Fruit fly (Drosophila melanogaster) whole organism, adult: ENCODE data around the gene CG14960.

Experiments
- CG11617 ChIP-seq: fragments of 200-800 bp; sonication (Bioruptor generic); optimal IDR thresholded peaks from 2 replicates; lab custom pipeline; 2017; ENCODE audit warnings: mild to moderate bottlenecking, missing biosample characterization, missing genetic modification reagents, missing genetic modification characterization
- CG12768 ChIP-seq: fragments of 200-800 bp; sonication (Bioruptor generic); optimal IDR thresholded peaks from 2 replicates; lab custom pipeline; 2017; ENCODE audit warnings: missing biosample characterization, missing genetic modification characterization, mild to moderate bottlenecking, moderate library complexity, missing genetic modification reagents
- CG14711 ChIP-seq: fragments of 200-800 bp; sonication (Bioruptor generic); optimal IDR thresholded peaks from 2 replicates; lab custom pipeline; 2018; ENCODE audit warnings: missing biosample characterization, mild to moderate bottlenecking, missing genetic modification characterization, moderate library complexity
- CG1620 ChIP-seq: fragments of 200-800 bp; sonication (Bioruptor generic); optimal IDR thresholded peaks from 2 replicates; lab custom pipeline; 2016; ENCODE audit warnings: missing biosample characterization, missing genetic modification characterization
- CG33017 ChIP-seq: fragments of 200-800 bp; sonication (Bioruptor generic); optimal IDR thresholded peaks from 2 replicates; lab custom pipeline; 2018; ENCODE audit warnings: missing biosample characterization, mild to moderate bottlenecking, missing genetic modification characterization, moderate library complexity
- CG5204 ChIP-seq: fragments of 200-800 bp; sonication (Bioruptor generic); optimal IDR thresholded peaks from 2 replicates; lab custom pipeline; 2016; ENCODE audit warnings: missing biosample characterization, missing genetic modification characterization
- CG7045 ChIP-seq: fragments of 200-800 bp; sonication (Bioruptor generic); optimal IDR thresholded peaks from 2 replicates; lab custom pipeline; 2017; ENCODE audit warnings: missing biosample characterization, mild to moderate bottlenecking, missing genetic modification characterization
- CG7101 ChIP-seq: fragments of 200-800 bp; sonication (Bioruptor generic); optimal IDR thresholded peaks from 2 replicates; lab custom pipeline; 2018; ENCODE audit warnings: missing biosample characterization, mild to moderate bottlenecking, missing genetic modification characterization, moderate library complexity
- Clk ChIP-seq: fragments of 200-800 bp; sonication (Bioruptor generic); optimal IDR thresholded peaks from 2 replicates; lab custom pipeline; 2017; ENCODE audit warnings: missing biosample characterization, missing genetic modification characterization
- Crg-1 ChIP-seq: fragments of 200-800 bp; sonication (Bioruptor generic); optimal IDR thresholded peaks from 2 replicates; lab custom pipeline; 2016; ENCODE audit warnings: missing biosample characterization, missing genetic modification characterization
- Hr96 ChIP-seq: fragments of 200-800 bp; sonication (Bioruptor generic); optimal IDR thresholded peaks from 2 replicates; lab custom pipeline; 2016; ENCODE audit warnings: missing biosample characterization, missing genetic modification characterization
- Mnt ChIP-seq: fragments of 200-800 bp; sonication (Bioruptor generic); optimal IDR thresholded peaks from 2 replicates; lab custom pipeline; 2016; ENCODE audit warnings: missing biosample characterization, mild to moderate bottlenecking, missing genetic modification characterization
- bab1 ChIP-seq: fragments of 200-800 bp; sonication (Bioruptor generic); optimal IDR thresholded peaks from 3 replicates; lab custom pipeline; 2019; ENCODE audit warnings: missing biosample characterization, mild to moderate bottlenecking, missing genetic modification characterization, moderate library complexity
- cic ChIP-seq: fragments of 200-800 bp; sonication (Bioruptor generic); optimal IDR thresholded peaks from 2 replicates; lab custom pipeline; 2017; ENCODE audit warnings: missing biosample characterization, mild to moderate bottlenecking, missing genetic modification characterization, moderate library complexity
- cnc ChIP-seq, 2 experiments: fragments of >200 bp; optimal IDR thresholded peaks; 2 replicates each; lab custom pipeline; 2017
- kay ChIP-seq: fragments of 200-800 bp; sonication (Bioruptor generic); peaks from one replicate; lab custom pipeline; 2016; ENCODE audit warnings: missing biosample characterization, missing genetic modification characterization, borderline replicate concordance
- ovo ChIP-seq: fragments of 200-800 bp; sonication (Bioruptor generic); optimal IDR thresholded peaks from 2 replicates; lab custom pipeline; 2016; ENCODE audit warnings: missing biosample characterization, missing genetic modification characterization
- pad ChIP-seq: fragments of 200-800 bp; sonication (Bioruptor generic); optimal IDR thresholded peaks from 3 replicates; lab custom pipeline; 2017; ENCODE audit warnings: missing biosample characterization, missing genetic modification characterization, mild to moderate bottlenecking, moderate library complexity, missing genetic modification reagents
- tj ChIP-seq: fragments of 200-800 bp; sonication (Bioruptor generic); optimal IDR thresholded peaks from 3 replicates; lab custom pipeline; 2017; ENCODE audit warnings: missing biosample characterization, mild to moderate bottlenecking, missing genetic modification characterization, moderate library complexity
- toe ChIP-seq: fragments of 200-800 bp; sonication (Bioruptor generic); optimal IDR thresholded peaks from 2 replicates; lab custom pipeline; 2016; ENCODE audit warnings: missing biosample characterization, missing genetic modification characterization

CG14960 gene

DNA sequence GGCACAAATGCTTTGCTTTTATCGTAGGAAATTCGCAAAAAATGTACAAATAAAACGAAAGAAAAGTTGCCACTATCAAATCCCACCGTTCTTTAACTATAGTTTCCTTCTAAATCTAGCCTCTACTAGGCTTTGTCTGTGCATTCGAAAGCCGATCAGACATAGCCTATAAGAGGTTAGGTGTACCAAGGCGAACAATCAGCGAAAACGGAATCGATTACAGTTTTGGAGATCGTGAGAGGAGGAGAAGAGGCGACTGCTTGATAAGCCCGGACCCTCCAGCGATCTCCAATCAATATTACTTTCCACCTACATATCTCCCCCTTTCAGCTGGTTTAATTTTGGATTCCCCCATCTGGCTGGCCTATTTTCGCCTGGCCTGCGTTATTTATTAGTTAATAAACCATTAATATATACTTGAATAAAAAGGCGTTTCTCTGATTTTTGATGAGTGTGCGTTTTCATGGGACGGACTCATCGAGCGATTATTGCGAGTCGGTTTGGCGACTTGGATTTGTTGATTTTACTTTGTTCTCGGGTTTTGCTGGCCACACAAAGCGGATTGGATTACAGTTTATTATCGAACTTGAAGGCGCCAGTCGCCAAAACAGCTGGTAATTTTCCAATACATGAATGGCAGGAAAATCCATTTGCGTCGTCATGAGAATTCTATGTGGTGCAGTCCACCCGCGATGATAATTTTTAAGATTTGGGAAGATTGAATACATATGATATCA is 19.7 kb upstream of the CG14960 start:
- no peak for TF ChIP-seq Mnt (GFP tag; lab: Kevin White, UChicago)
- TF ChIP-seq tj (GFP tag; lab: Kevin White, UChicago): peak; percentile 84
- peak in 1 of 2 experiments; percentile 15 for TF ChIP-seq cnc (optimal IDR thresholded peaks at IDR 0.05; lab: Kevin White, UChicago)
- peak; percentile 95 for TF ChIP-seq pad (GFP tag; lab: Kevin White, UChicago)

DNA sequence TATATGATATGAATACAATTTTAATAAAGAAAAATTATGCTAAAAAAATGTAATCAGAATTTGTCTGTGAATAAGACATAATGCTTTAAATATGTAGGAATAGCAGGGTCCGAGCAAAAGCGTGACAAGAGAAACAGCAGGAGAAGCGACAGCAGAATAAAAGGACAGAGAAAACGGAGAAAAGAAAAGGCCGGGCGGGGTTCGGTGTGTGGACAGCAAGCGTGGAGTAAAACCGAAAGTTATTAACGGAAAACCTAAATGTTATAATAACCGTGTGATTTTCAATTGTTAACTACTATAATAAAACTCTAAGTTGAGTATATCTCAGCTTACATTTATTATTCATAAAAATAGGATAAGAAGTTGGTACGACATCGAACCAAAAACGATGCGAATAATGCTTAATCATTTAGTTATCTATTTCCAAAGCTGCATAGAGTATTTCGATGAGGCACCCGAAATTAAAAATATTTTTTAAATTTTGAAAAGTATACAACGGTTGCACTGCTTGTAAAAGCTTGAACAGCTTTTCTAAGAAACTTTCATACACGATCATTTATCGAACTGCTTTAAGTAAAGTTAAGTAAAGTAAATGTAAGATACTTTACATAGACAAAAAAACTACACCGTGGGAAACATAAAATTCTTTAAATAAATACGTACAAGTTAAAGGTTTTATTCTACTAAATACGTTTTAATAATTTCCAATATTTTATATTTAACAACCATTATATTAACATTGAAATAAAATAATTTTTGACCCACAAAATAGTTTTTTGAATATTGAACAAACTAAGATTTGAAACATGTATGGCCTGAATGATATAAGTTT is 19.0 kb upstream of the CG14960 start:
- TF ChIP-seq cic (GFP tag; lab: Kevin White, UChicago): no peak
- peak; percentile 1 for TF ChIP-seq kay

- TF ChIP-seq Crg-1 (GFP tag; lab: Kevin White, UChicago): no peak
- no peak for TF ChIP-seq Clk (GFP tag; lab: Kevin White, UChicago)
- no peak for TF ChIP-seq CG33017 (tag; lab: Kevin White, UChicago)
- no peak for TF ChIP-seq pad (GFP tag; lab: Kevin White, UChicago)
- no peak for TF ChIP-seq CG11617 (GFP tag; lab: Kevin White, UChicago)
- no peak for TF ChIP-seq Hr96 (GFP tag; lab: Kevin White, UChicago)
- TF ChIP-seq Mnt (GFP tag; lab: Kevin White, UChicago): no peak
- TF ChIP-seq CG7045: no peak
- TF ChIP-seq CG14711 (tag; lab: Kevin White, UChicago): no peak
- TF ChIP-seq CG12768 (GFP tag; lab: Kevin White, UChicago): no peak
- TF ChIP-seq CG7101 (tag; lab: Kevin White, UChicago): no peak
- TF ChIP-seq ovo (GFP tag; lab: Kevin White, UChicago): no peak
- no peak for TF ChIP-seq toe
- no peak for TF ChIP-seq cnc (optimal IDR thresholded peaks at IDR 0.05; lab: Kevin White, UChicago)
- no peak for TF ChIP-seq cic (GFP tag; lab: Kevin White, UChicago)
- TF ChIP-seq CG1620 (GFP tag; lab: Kevin White, UChicago): no peak
- no peak for TF ChIP-seq kay
- TF ChIP-seq tj (GFP tag; lab: Kevin White, UChicago): no peak
Measured at dm6 chr3L:3252884-3253283, 18.0 kb upstream of the CG14960 start.

DNA sequence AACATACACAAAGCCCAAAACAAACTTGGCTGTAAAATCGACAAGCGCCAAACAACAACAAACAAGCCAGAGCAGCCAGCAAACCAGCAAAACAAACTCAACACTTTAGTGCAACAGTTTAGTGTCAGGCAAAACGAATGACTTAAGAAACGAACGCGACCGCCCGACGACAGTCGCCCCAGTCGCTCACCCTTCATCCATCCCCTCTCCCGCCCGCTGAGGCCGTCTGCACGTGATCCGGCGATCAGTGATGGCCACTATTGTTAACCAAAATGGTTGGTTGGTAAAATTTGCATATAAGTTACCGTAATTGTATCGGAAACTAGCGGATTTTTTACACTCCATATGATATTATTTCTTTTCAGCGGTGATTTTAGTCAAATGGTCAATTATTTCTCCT is 17.2 kb upstream of the CG14960 start:
- TF ChIP-seq ovo (GFP tag; lab: Kevin White, UChicago): no peak
- TF ChIP-seq bab1 (GFP tag; lab: Kevin White, UChicago): no peak
- no peak for TF ChIP-seq CG11617 (GFP tag; lab: Kevin White, UChicago)
- no peak for TF ChIP-seq tj (GFP tag; lab: Kevin White, UChicago)

DNA sequence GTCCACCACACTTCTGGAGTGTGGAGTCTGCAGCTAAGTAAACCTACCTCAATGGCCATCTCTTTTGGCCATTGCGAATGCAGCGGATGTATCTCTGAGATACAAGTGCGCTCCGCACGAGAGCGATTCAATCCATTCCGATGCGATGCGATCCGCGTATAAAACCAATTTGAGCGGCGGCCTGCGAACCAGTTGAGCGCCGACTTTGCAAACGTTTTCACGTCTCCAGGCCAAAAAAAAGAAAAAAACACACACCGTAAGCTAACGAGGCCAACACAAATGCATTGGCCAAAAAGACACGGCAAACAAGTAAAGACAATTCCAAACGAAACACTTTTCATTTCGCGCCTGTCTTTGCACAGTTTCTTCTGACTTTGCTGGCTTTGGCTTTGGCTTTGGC is 13.1 kb upstream of the CG14960 start, which contains the start of gene ckd:
Gene ckd (plus strand): TSS at position 189 of the 400 bp plus-strand sequence.
- TF ChIP-seq CG14711 (tag; lab: Kevin White, UChicago) (no peak), pad (GFP tag; lab: Kevin White, UChicago) (no peak), toe (no peak), Crg-1 (GFP tag; lab: Kevin White, UChicago) (no peak), cic (GFP tag; lab: Kevin White, UChicago) (no peak)

- TF ChIP-seq CG1620 (GFP tag; lab: Kevin White, UChicago): no peak
- TF ChIP-seq Clk (GFP tag; lab: Kevin White, UChicago): no peak
- TF ChIP-seq tj (GFP tag; lab: Kevin White, UChicago): no peak
- no peak for TF ChIP-seq bab1 (GFP tag; lab: Kevin White, UChicago)
- no peak for TF ChIP-seq CG14711 (tag; lab: Kevin White, UChicago)
- no peak for TF ChIP-seq Mnt (GFP tag; lab: Kevin White, UChicago)
- TF ChIP-seq CG5204 (GFP tag; lab: Kevin White, UChicago): no peak
- no peak for TF ChIP-seq ovo (GFP tag; lab: Kevin White, UChicago)
- no peak for TF ChIP-seq CG12768 (GFP tag; lab: Kevin White, UChicago)
- no peak for TF ChIP-seq CG7101 (tag; lab: Kevin White, UChicago)
- no peak for TF ChIP-seq kay
- TF ChIP-seq CG33017 (tag; lab: Kevin White, UChicago): no peak
- TF ChIP-seq CG11617 (GFP tag; lab: Kevin White, UChicago): no peak
- TF ChIP-seq Hr96 (GFP tag; lab: Kevin White, UChicago): no peak
- TF ChIP-seq CG7045: no peak
- no peak for TF ChIP-seq toe
Measured at dm6 chr3L:3259703-3260102, 11.1 kb upstream of the CG14960 start.

DNA sequence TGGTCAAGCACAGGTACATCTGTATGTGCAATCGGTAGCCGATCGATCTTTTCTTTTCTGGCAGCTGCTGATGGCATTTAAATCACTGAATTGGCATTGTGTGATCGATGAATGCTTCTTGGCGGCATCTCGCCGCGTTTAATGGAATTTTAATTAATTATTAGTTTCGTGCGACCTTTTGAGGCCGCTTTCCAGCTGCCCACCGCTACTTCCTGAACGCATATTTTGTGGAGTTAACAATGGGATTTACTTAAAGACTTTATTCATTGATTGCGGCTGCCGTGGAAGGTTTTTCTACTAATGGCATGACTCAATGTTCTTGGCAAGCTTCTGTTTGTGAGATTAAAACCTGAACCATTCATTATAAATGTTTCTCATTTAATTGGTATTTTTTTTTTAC is 9.2 kb upstream of the CG14960 start:
- no peak for TF ChIP-seq CG1620 (GFP tag; lab: Kevin White, UChicago)
- TF ChIP-seq Crg-1 (GFP tag; lab: Kevin White, UChicago): no peak
- no peak for TF ChIP-seq kay
- TF ChIP-seq Hr96 (GFP tag; lab: Kevin White, UChicago): no peak
- no peak for TF ChIP-seq CG5204 (GFP tag; lab: Kevin White, UChicago)
- no peak for TF ChIP-seq cic (GFP tag; lab: Kevin White, UChicago)
- no peak for TF ChIP-seq CG7045
- no peak for TF ChIP-seq Clk (GFP tag; lab: Kevin White, UChicago)
- TF ChIP-seq bab1 (GFP tag; lab: Kevin White, UChicago): no peak
- TF ChIP-seq ovo (GFP tag; lab: Kevin White, UChicago): no peak
- no peak for TF ChIP-seq CG14711 (tag; lab: Kevin White, UChicago)
- TF ChIP-seq CG11617 (GFP tag; lab: Kevin White, UChicago): no peak
- TF ChIP-seq CG7101 (tag; lab: Kevin White, UChicago): no peak
- TF ChIP-seq toe: no peak
- no peak for TF ChIP-seq Mnt (GFP tag; lab: Kevin White, UChicago)
- no peak for TF ChIP-seq pad (GFP tag; lab: Kevin White, UChicago)
- no peak for TF ChIP-seq cnc (optimal IDR thresholded peaks at IDR 0.05; lab: Kevin White, UChicago)
- no peak for TF ChIP-seq CG33017 (tag; lab: Kevin White, UChicago)
